Fruit fly (Drosophila melanogaster): ENCODE results near the gene ttm2.
A peak's percentile ranks its signal among the peaks of the same experiment; 100 is the strongest.

dm6 chr3L:291583-292145 is 16.7 kb downstream of the ttm2 start:
- TF ChIP-seq OdsH (GFP tag; optimal IDR thresholded peaks at IDR 0.05): no peak
- TF ChIP-seq CG9705 (GFP tag; optimal IDR thresholded peaks at IDR 0.05): no peak
- no peak for TF ChIP-seq jim (GFP tag; optimal IDR thresholded peaks at IDR 0.05)
- no peak for TF ChIP-seq psq (GFP tag; optimal IDR thresholded peaks at IDR 0.05)
- peak; percentile 10 for TF ChIP-seq Hr78 (GFP tag; optimal IDR thresholded peaks at IDR 0.05)
- no peak for TF ChIP-seq woc (GFP tag; optimal IDR thresholded peaks at IDR 0.05)
- TF ChIP-seq br (GFP tag; optimal IDR thresholded peaks at IDR 0.05): no peak
- TF ChIP-seq Myc (optimal IDR thresholded peaks at IDR 0.05): peak; percentile 72

All from whole organism, wandering third instar larva.